Worm (Caenorhabditis elegans) whole organism, young adult: ENCODE measurements around the gene C32D5.8.

Source experiments
- F52B5.7 ChIP-seq: sonication (generic microtip); optimal IDR thresholded peaks from 2 replicates; lab custom pipeline; 2016; ENCODE audit warnings: mild to moderate bottlenecking, missing genetic modification characterization, missing compliant biosample characterization
- bed-2 ChIP-seq: fragments of 200-800 bp; sonication (Bioruptor generic); IDR thresholded peaks from 2 replicates; pipeline ENCODE4 v1.3.6; 2022; ENCODE audit warnings: missing genetic modification reagents, missing genetic modification characterization, missing compliant biosample characterization
- egl-18 ChIP-seq: fragments of 200-800 bp; sonication (Bioruptor generic); IDR thresholded peaks from 2 replicates; pipeline ENCODE4 v1.3.6; 2022; ENCODE audit warnings: missing genetic modification reagents, missing genetic modification characterization, missing compliant biosample characterization
- madf-10 ChIP-seq: sonication (generic microtip); optimal IDR thresholded peaks from 2 replicates; lab custom pipeline; 2016; ENCODE audit warnings: mild to moderate bottlenecking, missing genetic modification characterization, missing compliant biosample characterization

Gene C32D5.8

DNA sequence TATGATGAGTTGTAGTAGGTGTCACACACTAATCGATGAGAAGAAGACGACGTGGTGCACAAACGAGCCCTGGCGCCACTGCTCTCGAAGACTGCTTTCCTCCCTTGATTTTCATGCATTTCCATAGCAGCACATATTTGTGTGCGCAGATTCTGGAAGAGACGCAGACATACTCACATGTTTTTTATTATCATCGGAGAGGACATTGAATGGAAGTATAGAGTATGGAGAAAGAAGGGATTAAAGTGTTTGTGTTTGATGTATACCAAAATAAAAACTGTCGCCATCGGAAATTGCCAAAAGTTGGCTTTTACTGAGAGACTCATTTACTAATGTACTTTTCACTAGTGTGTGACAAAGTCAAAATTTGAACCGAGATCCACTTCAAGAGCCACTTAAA is 51.5 kb downstream of the C32D5.8 start, which contains the start of gene mps-1:
Gene mps-1, minus strand, starts transcription at position 101 of the 400 bp plus-strand sequence.
- TF ChIP-seq F52B5.7 (no peak), madf-10 (no peak), bed-2 (no peak), egl-18 (GFP tag; lab: Robert Waterston, UW) (no peak)
